Worm (Caenorhabditis elegans) whole organism, late embryonic: ENCODE results near the gene cyp-31A3.

ENCODE experiments used
- ceh-24 ChIP-seq: sonication (generic microtip); optimal IDR thresholded peaks from 2 replicates; lab custom pipeline; 2016; ENCODE audit warnings: mild to moderate bottlenecking, missing genetic modification characterization, missing compliant biosample characterization
- ceh-6 ChIP-seq: fragments of 200-800 bp; sonication (Bioruptor generic); optimal IDR thresholded peaks from 2 replicates; lab custom pipeline; 2018; ENCODE audit warnings: mild to moderate bottlenecking, missing genetic modification characterization, missing compliant biosample characterization
- ceh-9 ChIP-seq: sonication (generic microtip); optimal IDR thresholded peaks from 2 replicates; lab custom pipeline; 2016; ENCODE audit warnings: mild to moderate bottlenecking, missing genetic modification characterization, inconsistent platforms, missing compliant biosample characterization
- hlh-6 ChIP-seq: sonication (generic microtip); optimal IDR thresholded peaks from 2 replicates; lab custom pipeline; 2016; ENCODE audit warnings: missing genotype, missing genetic modification characterization, missing compliant biosample characterization
- lin-11 ChIP-seq: fragments of 200-800 bp; sonication (Bioruptor generic); optimal IDR thresholded peaks from 2 replicates; lab custom pipeline; 2018; ENCODE audit warnings: mild to moderate bottlenecking, missing genetic modification characterization, missing compliant biosample characterization
- nhr-11 ChIP-seq: fragments of 150-350 bp; optimal IDR thresholded peaks from 2 replicates; lab custom pipeline; 2014; ENCODE audit warnings: missing biosample characterization, missing genetic modification characterization
- nhr-232 ChIP-seq: sonication (generic microtip); optimal IDR thresholded peaks from 2 replicates; lab custom pipeline; 2016; ENCODE audit warnings: missing genetic modification characterization, missing compliant biosample characterization
- pha-4 ChIP-seq: fragments of 150-350 bp; optimal IDR thresholded peaks from 2 replicates; lab custom pipeline; 2018; ENCODE audit warnings: missing biosample characterization, missing genetic modification reagents, missing genetic modification characterization
- sox-4 ChIP-seq: sonication (generic microtip); optimal IDR thresholded peaks from 2 replicates; lab custom pipeline; 2017; ENCODE audit warnings: mild to moderate bottlenecking, missing genetic modification characterization, inconsistent platforms, missing compliant biosample characterization
- unc-86 ChIP-seq: sonication (generic microtip); optimal IDR thresholded peaks from 2 replicates; lab custom pipeline; 2016; ENCODE audit warnings: missing genetic modification characterization, missing compliant biosample characterization

DNA sequence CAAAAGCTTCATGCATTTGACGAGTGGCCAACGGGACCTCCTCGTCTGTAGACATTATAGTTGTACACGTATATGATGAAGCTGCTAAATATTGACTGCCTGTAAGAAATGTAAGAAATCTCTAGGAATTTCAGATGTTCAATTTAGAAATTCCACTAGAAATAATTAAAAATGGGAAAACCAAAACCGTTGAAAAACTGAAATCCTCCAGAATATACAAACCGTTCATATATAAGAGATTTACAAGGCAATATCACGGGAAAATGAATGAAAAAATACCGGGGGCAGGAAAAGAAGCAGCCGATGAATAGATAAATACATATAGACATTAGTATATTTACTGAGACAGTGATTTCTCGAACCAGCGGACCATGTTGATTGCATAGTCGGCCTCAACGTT, 41.6 kb downstream of the cyp-31A3 start, which contains the start of gene dpf-7:
- TF ChIP-seq hlh-6 (tag; lab: Kevin White, UChicago) (no peak), nhr-11 (no peak), ceh-24 (no peak), nhr-232 (tag; lab: Kevin White, UChicago) (no peak), unc-86 (tag; lab: Kevin White, UChicago) (no peak), pha-4 (tag; lab: Kevin White, UChicago) (no peak), ceh-6 (no peak), ceh-9 (tag; lab: Kevin White, UChicago) (no peak), sox-4 (tag; lab: Kevin White, UChicago) (no peak), lin-11 (tag; lab: Kevin White, UChicago) (no peak)
